Worm (Caenorhabditis elegans) whole organism, L3 larva: Measurements from ENCODE around the gene cnc-1.

Experiments used
- daf-12 ChIP-seq: fragments of 150-350 bp; optimal IDR thresholded peaks from 2 replicates; lab custom pipeline; 2014; ENCODE audit warnings: missing biosample characterization, missing genetic modification reagents, missing genetic modification characterization
- egl-27 ChIP-seq: sonication (generic microtip); optimal IDR thresholded peaks from 4 replicates; lab custom pipeline; 2017; ENCODE audit warnings: missing biosample characterization, missing genetic modification reagents, missing genetic modification characterization
- elt-3 ChIP-seq, 3 experiments: fragments of 150-350 bp in 1 of 3; sonication (generic microtip) in 2 of 3; optimal IDR thresholded peaks; 2 replicates in 2 of 3; 4 replicates in 1 of 3; lab custom pipeline; 2014 to 2017; ENCODE audit warnings: missing biosample characterization in 3 of 3, missing genetic modification characterization in 3 of 3
- fos-1 ChIP-seq: fragments of 150-350 bp; optimal IDR thresholded peaks from 2 replicates; lab custom pipeline; 2014; ENCODE audit warnings: missing biosample characterization, missing genetic modification characterization
- lin-15B ChIP-seq: fragments of 150-350 bp; optimal IDR thresholded peaks from 2 replicates; lab custom pipeline; 2014; ENCODE audit warnings: missing biosample characterization, missing genetic modification characterization
- nhr-28 ChIP-seq: fragments of 150-350 bp; optimal IDR thresholded peaks from 2 replicates; lab custom pipeline; 2014; ENCODE audit warnings: missing biosample characterization, missing genetic modification characterization
- nhr-76 ChIP-seq: fragments of 150-350 bp; sonication (generic microtip); optimal IDR thresholded peaks from 5 replicates; lab custom pipeline; 2014; ENCODE audit warnings: missing biosample characterization, missing genetic modification characterization
- unc-39 ChIP-seq: sonication (generic microtip); optimal IDR thresholded peaks from 4 replicates; lab custom pipeline; 2017; ENCODE audit warnings: missing biosample characterization, missing genetic modification characterization
- ztf-11 ChIP-seq: fragments of 150-350 bp; optimal IDR thresholded peaks from 2 replicates; lab custom pipeline; 2014; ENCODE audit warnings: missing biosample characterization, missing genetic modification characterization

DNA sequence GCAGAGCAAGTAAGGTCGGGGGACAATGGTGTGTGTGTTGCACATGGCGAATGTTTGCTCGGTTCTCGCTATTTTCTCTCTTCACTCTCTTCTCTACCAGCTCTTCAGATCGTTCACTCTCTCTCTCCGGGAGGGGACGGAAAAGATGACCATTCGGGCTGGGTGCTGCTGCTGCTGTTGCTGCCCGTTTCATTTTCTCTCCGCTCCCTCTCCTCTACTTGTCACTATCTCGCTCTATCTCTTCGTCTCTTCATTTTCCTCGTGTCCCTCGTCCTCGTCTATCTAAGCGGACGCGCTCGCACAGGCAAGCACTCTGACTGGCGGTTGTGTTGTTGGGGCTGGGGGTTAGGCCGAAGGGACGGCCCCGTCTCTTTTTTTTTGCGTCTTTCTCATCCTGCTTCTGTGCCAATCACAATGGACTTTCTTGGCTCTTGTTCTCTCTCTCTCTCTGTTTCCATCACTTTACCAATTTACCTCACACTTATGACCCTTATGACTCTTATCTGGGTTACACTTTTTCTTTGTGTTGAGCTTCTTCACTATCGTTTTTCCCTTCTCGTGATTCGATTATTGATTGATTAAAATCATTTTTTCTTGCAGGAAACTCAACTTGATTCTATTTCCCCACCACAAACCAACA is 30.5 kb upstream of the cnc-1 start, which contains the start of the genes F53E2.2 and unc-60:
- TF ChIP-seq daf-12 (no peak), unc-39 (tag; lab: Kevin White, UChicago) (no peak), lin-15B (peak; percentile 43), ztf-11 (tag; lab: Kevin White, UChicago) (no peak), egl-27 (tag; lab: Kevin White, UChicago) (no peak), nhr-28 (no peak), fos-1 (tag; lab: Kevin White, UChicago) (no peak), elt-3 (tag; optimal IDR thresholded peaks at IDR 0.05; lab: Kevin White, UChicago) (no peak), nhr-76 (no peak)
